Fruit fly (Drosophila melanogaster): ENCODE data around the gene Teh3.

Teh3 gene

dm6 chr3L:4230357-4230901 is 46.0 kb upstream of the Teh3 start (continued):
- TF ChIP-seq CG18764 (GFP tag; optimal IDR thresholded peaks at IDR 0.05) (peak; percentile 86), lilli (GFP tag; optimal IDR thresholded peaks at IDR 0.05) (peak; percentile 85), klu (GFP tag; IDR thresholded peaks at IDR 0.05) (peak; percentile 69), Dfd (GFP tag; optimal IDR thresholded peaks at IDR 0.05) (no peak), Deaf1 (tag; optimal IDR thresholded peaks at IDR 0.05) (peak; percentile 64), B-H2 (GFP tag; optimal IDR thresholded peaks at IDR 0.05) (no peak), CG2120 (GFP tag; optimal IDR thresholded peaks at IDR 0.05) (peak; percentile 43), Six4 (GFP tag; optimal IDR thresholded peaks at IDR 0.05) (peak; percentile 94), lmd (GFP tag; IDR thresholded peaks at IDR 0.05) (peak; percentile 89), CG43689 (GFP tag; IDR thresholded peaks at IDR 0.05) (no peak), pum (GFP tag; optimal IDR thresholded peaks at IDR 0.05) (peak; percentile 96), sens (GFP tag) (peak; percentile 100), Scr (GFP tag; IDR thresholded peaks at IDR 0.05; ENCODE audit: partially characterized antibody) (no peak), cg (GFP tag; optimal IDR thresholded peaks at IDR 0.05) (peak; percentile 69), CG1024 (GFP tag; IDR thresholded peaks at IDR 0.05) (peak; percentile 66), tll (GFP tag; optimal IDR thresholded peaks at IDR 0.05) (peak; percentile 85 to 93), tin (GFP tag; optimal IDR thresholded peaks at IDR 0.05) (peak; percentile 94), CG13775 (GFP tag; optimal IDR thresholded peaks at IDR 0.05) (peak; percentile 92), phol (tag; optimal IDR thresholded peaks at IDR 0.05) (peak; percentile 97), ham (GFP tag; IDR thresholded peaks at IDR 0.05) (no peak), sd (tag; optimal IDR thresholded peaks at IDR 0.05) (peak; percentile 51), insv (GFP tag; optimal IDR thresholded peaks at IDR 0.05) (peak; percentile 32 to 55), CG6854 (GFP tag; optimal IDR thresholded peaks at IDR 0.05) (peak; percentile 61), Chrac-16 (GFP tag; optimal IDR thresholded peaks at IDR 0.05) (peak; percentile 95), scrt (GFP tag; optimal IDR thresholded peaks at IDR 0.05) (peak; percentile 71), CG15269 (tag; optimal IDR thresholded peaks at IDR 0.05) (peak; percentile 86), CG12299 (tag; optimal IDR thresholded peaks at IDR 0.05) (peak; percentile 80), unpg (GFP tag; optimal IDR thresholded peaks at IDR 0.05) (peak; percentile 92), CG11560 (tag; IDR thresholded peaks at IDR 0.05) (peak; percentile 68; the same call in 2 of the 3 replicates), hth (optimal IDR thresholded peaks at IDR 0.05) (no peak), BEAF-32 (GFP tag; optimal IDR thresholded peaks at IDR 0.05) (no peak), CG4730 (GFP tag; IDR thresholded peaks at IDR 0.05) (peak; percentile 82), CG9932 (GFP tag; IDR thresholded peaks at IDR 0.05) (no peak), CG7357 (GFP tag; IDR thresholded peaks at IDR 0.05) (peak; percentile 83), fru (optimal IDR thresholded peaks at IDR 0.05) (no peak), Sin3A (optimal IDR thresholded peaks at IDR 0.05) (no peak), Ets65A (GFP tag) (peak; percentile 99), Rfx (GFP tag; IDR thresholded peaks at IDR 0.05) (peak; percentile 69), CG6175 (GFP tag; IDR thresholded peaks at IDR 0.05) (no peak), H2.0 (GFP tag; IDR thresholded peaks at IDR 0.05) (peak; percentile 78), gt (GFP tag; IDR thresholded peaks at IDR 0.05) (peak; percentile 84), Dll (GFP tag; IDR thresholded peaks at IDR 0.05; ENCODE audit: partially characterized antibody) (no peak), GATAe (GFP tag; conservative IDR thresholded peaks at IDR 0.05) (no peak), CG7963 (GFP tag; IDR thresholded peaks at IDR 0.05; ENCODE audit: partially characterized antibody) (no peak), her (GFP tag; optimal IDR thresholded peaks at IDR 0.05) (peak; percentile 79), CG3847 (GFP tag; IDR thresholded peaks at IDR 0.05) (peak; percentile 75), Ravus (GFP tag; IDR thresholded peaks at IDR 0.05) (peak; percentile 46), Gsc (GFP tag; IDR thresholded peaks at IDR 0.05) (peak; percentile 87), Pdp1 (GFP tag; optimal IDR thresholded peaks at IDR 0.05) (peak; percentile 90), Lhr (GFP tag; optimal IDR thresholded peaks at IDR 0.05) (peak; percentile 89), sob (GFP tag; IDR thresholded peaks at IDR 0.05) (peak; percentile 80), CG2678 (tag; optimal IDR thresholded peaks at IDR 0.05) (peak; percentile 94)

Data from whole organism, embryonic.